Fruit fly (Drosophila melanogaster): Measurements from ENCODE around the gene CG1677.

The CG1677 gene

dm6 chrX:7307478-7308200 is 98.0 kb downstream of the CG1677 start, which contains the start of gene brk (continued):
- peak; percentile 45; the same call in 1 of the 2 replicates for TF ChIP-seq bbx (GFP tag; IDR thresholded peaks at IDR 0.05; ENCODE audit: partially characterized antibody)
- TF ChIP-seq Dbx (GFP tag; IDR thresholded peaks at IDR 0.05): no peak; the same call in 2 of the 3 replicates
- TF ChIP-seq oc (tag; optimal IDR thresholded peaks at IDR 0.05): no peak
- TF ChIP-seq prd (optimal IDR thresholded peaks at IDR 0.05): no peak
- TF ChIP-seq prd (GFP tag; IDR thresholded peaks at IDR 0.05): no peak
- TF ChIP-seq Adf1 (GFP tag; IDR thresholded peaks at IDR 0.05): peak; percentile 100
- TF ChIP-seq Doc3 (GFP tag; IDR thresholded peaks at IDR 0.05; ENCODE audit: partially characterized antibody): no peak
- TF ChIP-seq CG12071 (GFP tag; optimal IDR thresholded peaks at IDR 0.05): no peak
- no peak for TF ChIP-seq CG17802 (tag; optimal IDR thresholded peaks at IDR 0.05)
- TF ChIP-seq Med (GFP tag): peak; percentile 99
- TF ChIP-seq Awh (GFP tag; IDR thresholded peaks at IDR 0.05): no peak
- no peak for TF ChIP-seq CG10959 (GFP tag; IDR thresholded peaks at IDR 0.05)
- no peak for TF ChIP-seq jumu (GFP tag; optimal IDR thresholded peaks at IDR 0.05)
- TF ChIP-seq H2.0 (GFP tag; IDR thresholded peaks at IDR 0.05): no peak
- no peak for TF ChIP-seq Meics (GFP tag; optimal IDR thresholded peaks at IDR 0.05)
- TF ChIP-seq CG10267 (tag; optimal IDR thresholded peaks at IDR 0.05): no peak
- TF ChIP-seq CG3163 (GFP tag; optimal IDR thresholded peaks at IDR 0.05): peak; percentile 45
- no peak for TF ChIP-seq CG31441 (GFP tag; IDR thresholded peaks at IDR 0.05)
- TF ChIP-seq CG4730 (GFP tag; IDR thresholded peaks at IDR 0.05): no peak
- no peak for TF ChIP-seq CG15696 (tag; optimal IDR thresholded peaks at IDR 0.05)
- TF ChIP-seq odd (GFP tag; optimal IDR thresholded peaks at IDR 0.05): no peak
- TF ChIP-seq repo (GFP tag; optimal IDR thresholded peaks at IDR 0.05): no peak
- no peak for TF ChIP-seq slbo (GFP tag; IDR thresholded peaks at IDR 0.05)
- no peak for TF ChIP-seq cas (GFP tag; IDR thresholded peaks at IDR 0.05)
- no peak for TF ChIP-seq tup (GFP tag; optimal IDR thresholded peaks at IDR 0.05)
- no peak for TF ChIP-seq eve (GFP tag; optimal IDR thresholded peaks at IDR 0.05)
- peak; percentile 73 for TF ChIP-seq CG5180 (GFP tag; optimal IDR thresholded peaks at IDR 0.05)
- TF ChIP-seq chn (GFP tag; optimal IDR thresholded peaks at IDR 0.05): peak; percentile 73
- TF ChIP-seq Sox100B (GFP tag; optimal IDR thresholded peaks at IDR 0.05): no peak
- TF ChIP-seq nom (GFP tag; optimal IDR thresholded peaks at IDR 0.05): no peak
- no peak for TF ChIP-seq Stat92E (GFP tag; optimal IDR thresholded peaks at IDR 0.05)
- TF ChIP-seq Hmr (GFP tag; optimal IDR thresholded peaks at IDR 0.05): no peak
- TF ChIP-seq CG13123 (GFP tag; optimal IDR thresholded peaks at IDR 0.05): no peak
- TF ChIP-seq Deaf1 (tag; optimal IDR thresholded peaks at IDR 0.05): peak; percentile 83
- TF ChIP-seq CG9437 (GFP tag; optimal IDR thresholded peaks at IDR 0.05): no peak
- no peak for TF ChIP-seq Lpt (GFP tag; optimal IDR thresholded peaks at IDR 0.05)
- peak; percentile 88 for TF ChIP-seq yki (optimal IDR thresholded peaks at IDR 0.05)
- TF ChIP-seq stwl (tag; optimal IDR thresholded peaks at IDR 0.05): no peak
- no peak for TF ChIP-seq CG3726 (GFP tag; IDR thresholded peaks at IDR 0.05)
- TF ChIP-seq CG4617 (GFP tag; optimal IDR thresholded peaks at IDR 0.05; ENCODE audit: borderline replicate concordance): no peak
- TF ChIP-seq cato (GFP tag; optimal IDR thresholded peaks at IDR 0.05; ENCODE audit: borderline replicate concordance): no peak
- peak; percentile 27 for TF ChIP-seq CG10543 (GFP tag; optimal IDR thresholded peaks at IDR 0.05)
- TF ChIP-seq HmgD (GFP tag; optimal IDR thresholded peaks at IDR 0.05): peak; percentile 71
- TF ChIP-seq CG7271 (tag; optimal IDR thresholded peaks at IDR 0.05): peak; percentile 39
- TF ChIP-seq ken (GFP tag; IDR thresholded peaks at IDR 0.05): no peak
- peak; percentile 98 for TF ChIP-seq sr (GFP tag; IDR thresholded peaks at IDR 0.05)
- no peak for TF ChIP-seq CG4424 (GFP tag; optimal IDR thresholded peaks at IDR 0.05)
- no peak for TF ChIP-seq CG7556 (GFP tag; optimal IDR thresholded peaks at IDR 0.05)
- TF ChIP-seq CG10366 (GFP tag; IDR thresholded peaks at IDR 0.05): no peak
- TF ChIP-seq CG32767 (GFP tag; IDR thresholded peaks at IDR 0.05): no peak; the same call in 1 of the 2 replicates
- no peak for TF ChIP-seq maf-S (GFP tag; optimal IDR thresholded peaks at IDR 0.05)

All from whole organism, embryonic.